Worm (Caenorhabditis elegans): Measurements from ENCODE around the gene lips-1.

DNA sequence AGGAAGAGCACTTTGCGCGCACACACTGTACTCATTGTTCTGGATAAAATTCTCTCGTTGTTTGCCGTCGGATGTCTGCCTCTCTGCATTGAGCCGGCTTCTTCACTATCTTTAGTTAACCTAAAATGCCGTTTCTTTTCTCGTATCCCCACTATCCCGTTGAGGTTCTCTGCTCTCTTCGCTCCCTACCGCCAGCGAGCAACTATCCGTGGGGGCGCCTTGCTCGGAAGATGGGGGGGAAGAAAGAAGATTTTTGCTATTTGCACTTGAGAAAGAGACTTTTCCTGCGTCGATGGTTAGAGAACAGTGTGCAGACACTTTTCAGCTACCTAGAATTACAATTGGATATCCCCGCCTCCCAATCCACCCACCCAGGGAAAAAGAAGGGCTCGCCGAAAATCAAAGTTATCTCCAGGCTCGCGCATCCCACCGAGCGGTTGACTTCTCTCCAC, 24.9 kb upstream of the lips-1 start, which contains the start of gene myo-2:
- TF ChIP-seq ama-1 (optimal IDR thresholded peaks at IDR 0.05) (no peak), ama-1 (GFP tag; optimal IDR thresholded peaks at IDR 0.05) (no peak), tlf-1 (GFP tag; optimal IDR thresholded peaks at IDR 0.05) (no peak), pha-4 (tag; optimal IDR thresholded peaks at IDR 0.05) (no peak), dpl-1 (GFP tag; optimal IDR thresholded peaks at IDR 0.05) (no peak)

Measured in whole organism, young adult.